Worm (Caenorhabditis elegans): Measurements from ENCODE around the gene tag-18.

- TF ChIP-seq aly-1 (tag; optimal IDR thresholded peaks at IDR 0.05) (no peak), hmbx-1 (tag; optimal IDR thresholded peaks at IDR 0.05) (no peak), tra-4 (tag; optimal IDR thresholded peaks at IDR 0.05) (no peak), ama-1 (optimal IDR thresholded peaks at IDR 0.05) (no peak), ceh-13 (GFP tag; optimal IDR thresholded peaks at IDR 0.05) (no peak), tbx-37 (GFP tag; conservative IDR thresholded peaks at IDR 0.05) (no peak), tbx-11 (GFP tag; IDR thresholded peaks at IDR 0.05) (no peak), scrt-1 (GFP tag; IDR thresholded peaks at IDR 0.05) (no peak), hmg-4 (GFP tag; optimal IDR thresholded peaks at IDR 0.05) (no peak), ets-7 (tag; optimal IDR thresholded peaks at IDR 0.05) (no peak), ceh-36 (tag; optimal IDR thresholded peaks at IDR 0.05) (no peak), pes-1 (GFP tag; IDR thresholded peaks at IDR 0.05) (no peak), hnd-1 (tag; optimal IDR thresholded peaks at IDR 0.05) (no peak)
Observed at ce11 chrX:3725437-3725836, 8.4 kb downstream of the tag-18 start.
